Worm (Caenorhabditis elegans): Measurements from ENCODE around the gene K03B8.8.

The K03B8.8 gene

ce11 chrV:11438464-11438863 lies 27.7 kb upstream of the K03B8.8 start, which contains the start of gene dmsr-1:
Gene dmsr-1, plus strand, starts transcription at chrV:11438764.
- TF ChIP-seq ztf-23 (GFP tag; IDR thresholded peaks at IDR 0.05) (no peak), flt-1 (GFP tag; IDR thresholded peaks at IDR 0.05) (no peak), ref-1 (GFP tag; conservative IDR thresholded peaks at IDR 0.05) (no peak), ztf-29 (GFP tag; IDR thresholded peaks at IDR 0.05) (no peak)

- no peak for TF ChIP-seq ztf-29 (GFP tag; IDR thresholded peaks at IDR 0.05)
- TF ChIP-seq ztf-23 (GFP tag; IDR thresholded peaks at IDR 0.05), result no peak
- no peak for TF ChIP-seq flt-1 (GFP tag; IDR thresholded peaks at IDR 0.05)
- no peak for TF ChIP-seq tab-1 (GFP tag; IDR thresholded peaks at IDR 0.05)
- no peak for TF ChIP-seq med-1 (GFP tag; optimal IDR thresholded peaks at IDR 0.05; ENCODE audit: insufficient read depth)
- TF ChIP-seq cog-1 (tag; optimal IDR thresholded peaks at IDR 0.05), result no peak
Observed at ce11 chrV:11436407-11436806, 25.6 kb upstream of the K03B8.8 start.

- TF ChIP-seq cog-1 (tag; optimal IDR thresholded peaks at IDR 0.05), result no peak
- no peak for TF ChIP-seq med-1 (GFP tag; optimal IDR thresholded peaks at IDR 0.05; ENCODE audit: insufficient read depth)
- TF ChIP-seq flt-1 (GFP tag; IDR thresholded peaks at IDR 0.05), result no peak
- no peak for TF ChIP-seq klf-2 (GFP tag; conservative IDR thresholded peaks at IDR 0.05)
- TF ChIP-seq tab-1 (GFP tag; IDR thresholded peaks at IDR 0.05), result no peak
- no peak for TF ChIP-seq ref-1 (GFP tag; conservative IDR thresholded peaks at IDR 0.05)
- TF ChIP-seq T22C8.4 (GFP tag; IDR thresholded peaks at IDR 0.05), result no peak
- TF ChIP-seq ztf-23 (GFP tag; IDR thresholded peaks at IDR 0.05), result no peak
- no peak for TF ChIP-seq ztf-29 (GFP tag; IDR thresholded peaks at IDR 0.05)
Observed at ce11 chrV:11435242-11435641, 24.4 kb upstream of the K03B8.8 start.

ce11 chrV:11430823-11431222 lies 20.0 kb upstream of the K03B8.8 start:
- TF ChIP-seq ztf-23 (GFP tag; IDR thresholded peaks at IDR 0.05), result no peak
- no peak for TF ChIP-seq flt-1 (GFP tag; IDR thresholded peaks at IDR 0.05)
- TF ChIP-seq ztf-29 (GFP tag; IDR thresholded peaks at IDR 0.05), result no peak
- no peak for TF ChIP-seq med-1 (GFP tag; optimal IDR thresholded peaks at IDR 0.05; ENCODE audit: insufficient read depth)
- no peak for TF ChIP-seq T22C8.4 (GFP tag; IDR thresholded peaks at IDR 0.05)
- TF ChIP-seq tab-1 (GFP tag; IDR thresholded peaks at IDR 0.05), result no peak
- TF ChIP-seq ref-1 (GFP tag; conservative IDR thresholded peaks at IDR 0.05), result no peak
- no peak for TF ChIP-seq cog-1 (tag; optimal IDR thresholded peaks at IDR 0.05)
- TF ChIP-seq klf-2 (GFP tag; conservative IDR thresholded peaks at IDR 0.05), result no peak

ce11 chrV:11428728-11429127 lies 17.9 kb upstream of the K03B8.8 start:
- TF ChIP-seq klf-2 (GFP tag; conservative IDR thresholded peaks at IDR 0.05) (no peak), ref-1 (GFP tag; conservative IDR thresholded peaks at IDR 0.05) (no peak), med-1 (GFP tag; optimal IDR thresholded peaks at IDR 0.05; ENCODE audit: insufficient read depth) (no peak), flt-1 (GFP tag; IDR thresholded peaks at IDR 0.05) (no peak), ztf-23 (GFP tag; IDR thresholded peaks at IDR 0.05) (no peak), ztf-29 (GFP tag; IDR thresholded peaks at IDR 0.05) (no peak), tab-1 (GFP tag; IDR thresholded peaks at IDR 0.05) (no peak)

- TF ChIP-seq klf-2 (GFP tag; conservative IDR thresholded peaks at IDR 0.05) (no peak), ztf-29 (GFP tag; IDR thresholded peaks at IDR 0.05) (no peak), ztf-23 (GFP tag; IDR thresholded peaks at IDR 0.05) (no peak), ref-1 (GFP tag; conservative IDR thresholded peaks at IDR 0.05) (no peak)
Observed at ce11 chrV:11424565-11424964, 13.8 kb upstream of the K03B8.8 start, which contains the start of gene T26H10.2. Gene T26H10.2, minus strand, starts transcription at chrV:11424665.

- TF ChIP-seq ref-1 (GFP tag; conservative IDR thresholded peaks at IDR 0.05) (no peak), ztf-23 (GFP tag; IDR thresholded peaks at IDR 0.05) (no peak), flt-1 (GFP tag; IDR thresholded peaks at IDR 0.05) (no peak), tab-1 (GFP tag; IDR thresholded peaks at IDR 0.05) (no peak), T22C8.4 (GFP tag; IDR thresholded peaks at IDR 0.05) (no peak), klf-2 (GFP tag; conservative IDR thresholded peaks at IDR 0.05) (no peak), cog-1 (tag; optimal IDR thresholded peaks at IDR 0.05) (no peak), med-1 (GFP tag; optimal IDR thresholded peaks at IDR 0.05; ENCODE audit: insufficient read depth) (no peak), ztf-29 (GFP tag; IDR thresholded peaks at IDR 0.05) (no peak)
Observed at ce11 chrV:11421605-11422004, 10.8 kb upstream of the K03B8.8 start, which contains the start of gene des-2. Gene des-2, minus strand, starts transcription at chrV:11421705.

- TF ChIP-seq ref-1 (GFP tag; conservative IDR thresholded peaks at IDR 0.05) (no peak), cog-1 (tag; optimal IDR thresholded peaks at IDR 0.05) (no peak), T22C8.4 (GFP tag; IDR thresholded peaks at IDR 0.05) (no peak), flt-1 (GFP tag; IDR thresholded peaks at IDR 0.05) (no peak), ztf-23 (GFP tag; IDR thresholded peaks at IDR 0.05) (no peak), tab-1 (GFP tag; IDR thresholded peaks at IDR 0.05) (no peak), med-1 (GFP tag; optimal IDR thresholded peaks at IDR 0.05; ENCODE audit: insufficient read depth) (no peak), ztf-29 (GFP tag; IDR thresholded peaks at IDR 0.05) (no peak), klf-2 (GFP tag; conservative IDR thresholded peaks at IDR 0.05) (no peak)
Observed at ce11 chrV:11415059-11415458, 4.3 kb upstream of the K03B8.8 start, which contains the start of gene deg-3. Gene deg-3, minus strand, starts transcription at chrV:11415159.

- TF ChIP-seq ref-1 (GFP tag; conservative IDR thresholded peaks at IDR 0.05) (0 out of 2 replicates have a peak, but pooled peaks have one; percentile 32), ztf-23 (GFP tag; IDR thresholded peaks at IDR 0.05) (0 out of 2 replicates have a peak, but pooled peaks have one; percentile 20), flt-1 (GFP tag; IDR thresholded peaks at IDR 0.05) (no peak)
Observed at ce11 chrV:11412125-11412524, 1.3 kb upstream of the K03B8.8 start.

- no peak for TF ChIP-seq ztf-29 (GFP tag; IDR thresholded peaks at IDR 0.05)
- TF ChIP-seq T22C8.4 (GFP tag; IDR thresholded peaks at IDR 0.05), result no peak
- no peak for TF ChIP-seq cog-1 (tag; optimal IDR thresholded peaks at IDR 0.05)
- no peak for TF ChIP-seq klf-2 (GFP tag; conservative IDR thresholded peaks at IDR 0.05)
- no peak for TF ChIP-seq med-1 (GFP tag; optimal IDR thresholded peaks at IDR 0.05; ENCODE audit: insufficient read depth)
Observed at ce11 chrV:11407251-11407650, 3.6 kb downstream of the K03B8.8 start, which contains the start of gene K03B8.6. Gene K03B8.6, plus strand, starts transcription at chrV:11407584.
